Fruit fly (Drosophila melanogaster): ENCODE measurements around the gene CG34448.

dm6 chr2L:2436258-2436657 is 18.5 kb upstream of the CG34448 start:
- no peak for TF ChIP-seq CG8478 (optimal IDR thresholded peaks at IDR 0.05)
- no peak for TF ChIP-seq CTCF (optimal IDR thresholded peaks at IDR 0.05)
